Worm (Caenorhabditis elegans) whole organism, L1 larva: ENCODE data around the gene F56D2.8.

Source experiments
- C04F5.9 ChIP-seq: sonication (generic microtip); optimal IDR thresholded peaks from 2 replicates; lab custom pipeline; 2016; ENCODE audit warnings: missing genetic modification characterization, missing compliant biosample characterization
- C34B4.2 ChIP-seq: sonication (generic microtip); optimal IDR thresholded peaks from 2 replicates; lab custom pipeline; 2017; ENCODE audit warnings: mild to moderate bottlenecking, missing genetic modification characterization, missing compliant biosample characterization
- Y116A8C.19 ChIP-seq: sonication (generic microtip); optimal IDR thresholded peaks from 2 replicates; lab custom pipeline; 2016; ENCODE audit warnings: missing compliant biosample characterization, missing genetic modification characterization, borderline replicate concordance
- aha-1 ChIP-seq: fragments of 150-350 bp; optimal IDR thresholded peaks from 2 replicates; lab custom pipeline; 2014; ENCODE audit warnings: missing biosample characterization, missing genetic modification characterization
- aly-2 ChIP-seq: fragments of 150-350 bp; optimal IDR thresholded peaks from 2 replicates; lab custom pipeline; 2014; ENCODE audit warnings: missing biosample characterization, missing genetic modification characterization
- ama-1 ChIP-seq: fragments of 150-350 bp; optimal IDR thresholded peaks from 2 replicates; lab custom pipeline; 2014
- ces-1 ChIP-seq: fragments of 150-350 bp; optimal IDR thresholded peaks from 2 replicates; lab custom pipeline; 2014; ENCODE audit warnings: missing biosample characterization, missing genetic modification reagents, missing genetic modification characterization
- dpl-1 ChIP-seq, 3 experiments: fragments of 150-350 bp in 2 of 3; sonication (generic microtip) in 1 of 3; optimal IDR thresholded peaks; 2 replicates each; lab custom pipeline; 2014 to 2017; ENCODE audit warnings: missing biosample characterization in 3 of 3, missing genetic modification characterization in 3 of 3, missing genetic modification reagents in 3 of 3
- dsc-1 ChIP-seq: sonication (generic microtip); optimal IDR thresholded peaks from 2 replicates; lab custom pipeline; 2016; ENCODE audit warnings: mild to moderate bottlenecking, missing genetic modification characterization, missing compliant biosample characterization
- efl-1 ChIP-seq, 4 experiments: fragments of 150-350 bp; optimal IDR thresholded peaks in 3 of 4; peaks in 1 of 4; 1 replicate in 1 of 4; 2 replicates in 3 of 4; lab custom pipeline; 2014; ENCODE audit warnings: missing biosample characterization in 2 of 4, missing genetic modification characterization in 2 of 4, missing genetic modification reagents in 2 of 4
- efl-3 ChIP-seq: fragments of 200-800 bp; sonication (Bioruptor generic); optimal IDR thresholded peaks from 2 replicates; lab custom pipeline; 2018; ENCODE audit warnings: mild to moderate bottlenecking, missing genetic modification characterization, missing compliant biosample characterization
- egl-27 ChIP-seq, 2 experiments: fragments of 150-350 bp in 1 of 2; sonication (generic microtip); optimal IDR thresholded peaks; 3 replicates each; lab custom pipeline; 2017 to 2018; ENCODE audit warnings: missing biosample characterization in 2 of 2, missing genetic modification characterization in 2 of 2, missing genetic modification reagents in 2 of 2
- elt-2 ChIP-seq: sonication (generic microtip); optimal IDR thresholded peaks from 2 replicates; lab custom pipeline; 2016; ENCODE audit warnings: missing genetic modification characterization, mild to moderate bottlenecking, inconsistent platforms, missing compliant biosample characterization, missing genetic modification reagents
- ets-5 ChIP-seq: fragments of 200-800 bp; sonication (Bioruptor generic); IDR thresholded peaks from 2 replicates; pipeline ENCODE4 v1.3.6; 2022; ENCODE audit warnings: missing genetic modification characterization, missing compliant biosample characterization
- fkh-10 ChIP-seq: sonication (generic microtip); optimal IDR thresholded peaks from 2 replicates; lab custom pipeline; 2017; ENCODE audit warnings: missing biosample characterization, missing genetic modification reagents, missing genetic modification characterization
- fkh-4 ChIP-seq: sonication (generic microtip); optimal IDR thresholded peaks from 2 replicates; lab custom pipeline; 2016; ENCODE audit warnings: missing compliant biosample characterization, missing genetic modification characterization, borderline replicate concordance
- fos-1 ChIP-seq: fragments of 150-350 bp; optimal IDR thresholded peaks from 2 replicates; lab custom pipeline; 2014; ENCODE audit warnings: missing biosample characterization, missing genetic modification characterization
- grh-1 ChIP-seq: fragments of 200-800 bp; sonication (Bioruptor generic); IDR thresholded peaks from 2 replicates; pipeline ENCODE4 v1.3.6; 2022; ENCODE audit warnings: missing genetic modification reagents, missing genetic modification characterization, missing compliant biosample characterization
- hlh-17 ChIP-seq: fragments of 200-800 bp; sonication (Bioruptor generic); optimal IDR thresholded peaks from 2 replicates; lab custom pipeline; 2018; ENCODE audit warnings: missing genetic modification characterization, mild to moderate bottlenecking, missing compliant biosample characterization, moderate library complexity, borderline replicate concordance
- hpl-2 ChIP-seq: fragments of 150-350 bp; optimal IDR thresholded peaks from 2 replicates; lab custom pipeline; 2014; ENCODE audit warnings: missing biosample characterization, missing genetic modification reagents, missing genetic modification characterization
- jun-1 ChIP-seq: fragments of 150-350 bp; optimal IDR thresholded peaks from 2 replicates; lab custom pipeline; 2014; ENCODE audit warnings: missing biosample characterization, missing genetic modification reagents, missing genetic modification characterization
- lin-14 ChIP-seq: fragments of 200-800 bp; sonication (Bioruptor generic); optimal IDR thresholded peaks from 2 replicates; lab custom pipeline; 2018; ENCODE audit warnings: mild to moderate bottlenecking, missing genetic modification characterization, moderate library complexity, missing compliant biosample characterization
- lin-39 ChIP-seq: fragments of 150-350 bp; optimal IDR thresholded peaks from 2 replicates; lab custom pipeline; 2014; ENCODE audit warnings: missing biosample characterization, missing genetic modification reagents, missing genetic modification characterization
- lsy-2 ChIP-seq, 2 experiments: fragments of 150-350 bp; optimal IDR thresholded peaks; 2 replicates each; lab custom pipeline; 2014; ENCODE audit warnings: missing biosample characterization in 2 of 2, missing genetic modification characterization in 2 of 2
- mab-9 ChIP-seq: fragments of 200-800 bp; sonication (Bioruptor generic); IDR thresholded peaks from 2 replicates; pipeline ENCODE4 v1.3.6; 2022; ENCODE audit warnings: missing genetic modification reagents, missing genetic modification characterization, missing compliant biosample characterization
- mdl-1 ChIP-seq, 2 experiments: fragments of 150-350 bp; optimal IDR thresholded peaks; 2 replicates each; lab custom pipeline; 2014 to 2017; ENCODE audit warnings: missing biosample characterization in 2 of 2, missing genetic modification characterization in 2 of 2, inconsistent platforms in 1 of 2
- mef-2 ChIP-seq: fragments of 150-350 bp; optimal IDR thresholded peaks from 2 replicates; lab custom pipeline; 2014; ENCODE audit warnings: missing biosample characterization, missing genetic modification characterization
- mep-1 ChIP-seq: fragments of 150-350 bp; optimal IDR thresholded peaks from 2 replicates; lab custom pipeline; 2014; ENCODE audit warnings: missing biosample characterization, missing genetic modification characterization
- nhr-11 ChIP-seq: fragments of 150-350 bp; optimal IDR thresholded peaks from 2 replicates; lab custom pipeline; 2014; ENCODE audit warnings: missing biosample characterization, missing genetic modification characterization
- nhr-12 ChIP-seq: sonication (generic microtip); optimal IDR thresholded peaks from 2 replicates; lab custom pipeline; 2017; ENCODE audit warnings: missing biosample characterization, missing genetic modification characterization
- nhr-19 ChIP-seq: fragments of 200-800 bp; sonication (Bioruptor generic); conservative IDR thresholded peaks from 2 replicates; pipeline ENCODE4 v1.3.6; 2022; ENCODE audit warnings: missing genetic modification characterization, missing compliant biosample characterization
- nhr-237 ChIP-seq: fragments of 150-350 bp; optimal IDR thresholded peaks from 2 replicates; lab custom pipeline; 2014; ENCODE audit warnings: missing biosample characterization, missing genetic modification characterization
- nhr-47 ChIP-seq: sonication (generic microtip); optimal IDR thresholded peaks from 2 replicates; lab custom pipeline; 2016; ENCODE audit warnings: mild to moderate bottlenecking, missing genetic modification characterization, moderate library complexity, missing compliant biosample characterization
- nhr-71 ChIP-seq: sonication (generic microtip); optimal IDR thresholded peaks from 2 replicates; lab custom pipeline; 2016; ENCODE audit warnings: mild to moderate bottlenecking, missing genetic modification characterization, moderate library complexity, missing compliant biosample characterization
- nhr-85 ChIP-seq: sonication (generic microtip); peaks from one replicate; lab custom pipeline; 2016; ENCODE audit warnings: missing genetic modification characterization, inconsistent platforms, missing compliant biosample characterization
- nhr-90 ChIP-seq: sonication (generic microtip); optimal IDR thresholded peaks from 2 replicates; lab custom pipeline; 2016; ENCODE audit warnings: mild to moderate bottlenecking, missing genetic modification characterization, missing compliant biosample characterization; ENCODE audit not compliant: poor library complexity
- rnt-1 ChIP-seq: sonication (generic microtip); optimal IDR thresholded peaks from 2 replicates; lab custom pipeline; 2016; ENCODE audit warnings: mild to moderate bottlenecking, missing genetic modification characterization, moderate library complexity, missing compliant biosample characterization
- skn-1 ChIP-seq: fragments of 150-350 bp; optimal IDR thresholded peaks from 2 replicates; lab custom pipeline; 2014; ENCODE audit warnings: missing biosample characterization, missing genetic modification characterization
- snu-23 ChIP-seq: sonication (generic microtip); optimal IDR thresholded peaks from 2 replicates; lab custom pipeline; 2016; ENCODE audit warnings: missing genetic modification characterization, missing compliant biosample characterization
- sup-37 ChIP-seq: fragments of 200-800 bp; sonication (Bioruptor generic); optimal IDR thresholded peaks from 2 replicates; lab custom pipeline; 2018; ENCODE audit warnings: mild to moderate bottlenecking, missing genetic modification characterization, missing compliant biosample characterization
- swsn-7 ChIP-seq: sonication (generic microtip); optimal IDR thresholded peaks from 2 replicates; lab custom pipeline; 2016; ENCODE audit warnings: missing genetic modification characterization, missing compliant biosample characterization
- tbx-2 ChIP-seq: sonication (generic microtip); optimal IDR thresholded peaks from 2 replicates; lab custom pipeline; 2016; ENCODE audit warnings: missing genetic modification characterization, missing compliant biosample characterization
- tlp-1 ChIP-seq: fragments of 150-350 bp; optimal IDR thresholded peaks from 2 replicates; lab custom pipeline; 2014; ENCODE audit warnings: missing biosample characterization, missing genetic modification characterization
- unc-130 ChIP-seq: fragments of 150-350 bp; optimal IDR thresholded peaks from 2 replicates; lab custom pipeline; 2017; ENCODE audit warnings: missing biosample characterization, missing genetic modification characterization, inconsistent platforms
- unc-30 ChIP-seq: sonication (generic microtip); optimal IDR thresholded peaks from 2 replicates; lab custom pipeline; 2017; ENCODE audit warnings: missing biosample characterization, missing genetic modification characterization
- zip-4 ChIP-seq: fragments of 200-800 bp; sonication (Bioruptor generic); optimal IDR thresholded peaks from 2 replicates; lab custom pipeline; 2018; ENCODE audit warnings: mild to moderate bottlenecking, missing genetic modification characterization, moderate library complexity, missing compliant biosample characterization

The F56D2.8 gene

ce11 chrIII:5629225-5629624 lies 46.6 kb upstream of the F56D2.8 start:
- TF ChIP-seq efl-3 (no peak), elt-2 (tag; lab: Kevin White, UChicago) (no peak), swsn-7 (tag; lab: Kevin White, UChicago) (no peak), aha-1 (tag; lab: Kevin White, UChicago) (no peak), mab-9 (GFP tag; lab: Robert Waterston, UW) (no peak), nhr-47 (tag; lab: Kevin White, UChicago) (no peak), mep-1 (no peak), C34B4.2 (tag; lab: Kevin White, UChicago) (no peak), hpl-2 (GFP tag; lab: Kevin White, UChicago) (no peak), lin-14 (peak; percentile 49), mdl-1 (tag; optimal IDR thresholded peaks at IDR 0.05; lab: Kevin White, UChicago) (no peak), ama-1 (no peak), dsc-1 (tag; lab: Kevin White, UChicago) (no peak), egl-27 (tag; optimal IDR thresholded peaks at IDR 0.05; lab: Kevin White, UChicago) (no peak), fos-1 (tag; lab: Kevin White, UChicago) (no peak), tbx-2 (tag; lab: Kevin White, UChicago) (no peak), nhr-11 (tag; lab: Kevin White, UChicago) (no peak), snu-23 (GFP tag; lab: Kevin White, UChicago) (peak; percentile 12), zip-4 (no peak), sup-37 (no peak), ces-1 (GFP tag; lab: Kevin White, UChicago) (no peak), nhr-237 (no peak), grh-1 (GFP tag; lab: Robert Waterston, UW) (no peak), nhr-85 (no peak), fkh-4 (no peak), rnt-1 (peak; percentile 63), unc-130 (tag; lab: Kevin White, UChicago) (no peak), unc-30 (tag; lab: Kevin White, UChicago) (no peak), lsy-2 (tag; optimal IDR thresholded peaks at IDR 0.05; lab: Kevin White, UChicago) (peak; percentile 34 to 38), dpl-1 (GFP tag; optimal IDR thresholded peaks at IDR 0.05; lab: Kevin White, UChicago) (no peak), nhr-90 (no peak), fkh-10 (no peak), nhr-19 (GFP tag; lab: Robert Waterston, UW) (peak; percentile 27; the same call in 1 of the 2 replicates), C04F5.9 (tag; lab: Kevin White, UChicago) (no peak), nhr-71 (peak; percentile 65), aly-2 (no peak), hlh-17 (GFP tag; lab: Kevin White, UChicago) (no peak), jun-1 (tag; lab: Kevin White, UChicago) (no peak), mef-2 (no peak), tlp-1 (tag; lab: Kevin White, UChicago) (no peak), nhr-12 (tag; lab: Kevin White, UChicago) (no peak), efl-1 (optimal IDR thresholded peaks at IDR 0.05; lab: Kevin White, UChicago) (no peak), efl-1 (GFP tag; optimal IDR thresholded peaks at IDR 0.05 in 1 of 2; lab: Kevin White, UChicago) (no peak), skn-1 (tag; lab: Kevin White, UChicago) (no peak), Y116A8C.19 (tag; lab: Kevin White, UChicago) (no peak), ets-5 (GFP tag; lab: Robert Waterston, UW) (no peak), lin-39 (no peak)
